Worm (Caenorhabditis elegans): Measurements from ENCODE around the gene prmt-5.

The prmt-5 gene

DNA sequence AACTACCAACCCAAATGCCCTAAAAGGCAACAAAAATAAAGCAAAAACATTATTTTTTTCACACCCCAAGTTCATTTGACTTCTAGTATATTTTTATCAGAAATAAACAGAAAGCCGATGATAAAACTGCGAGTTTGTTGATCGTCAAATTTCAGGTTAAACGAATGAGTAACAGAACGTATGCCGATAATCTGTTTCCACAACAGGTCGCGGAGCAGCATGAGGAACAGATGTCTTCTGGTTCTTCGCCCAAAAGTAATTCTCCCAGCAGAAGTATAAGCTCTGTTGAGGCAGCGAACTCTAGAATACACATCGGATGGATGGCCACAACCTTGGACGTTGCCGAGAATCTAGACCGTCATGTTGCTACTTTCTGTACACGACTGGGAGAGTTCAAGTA is at the start of gene prmt-5 (continued):
- TF ChIP-seq Y75B8A.6 (GFP tag; IDR thresholded peaks at IDR 0.05) (peak; percentile 77), mep-1 (tag; optimal IDR thresholded peaks at IDR 0.05) (peak; percentile 47), snpc-4 (tag; optimal IDR thresholded peaks at IDR 0.05) (no peak)

DNA sequence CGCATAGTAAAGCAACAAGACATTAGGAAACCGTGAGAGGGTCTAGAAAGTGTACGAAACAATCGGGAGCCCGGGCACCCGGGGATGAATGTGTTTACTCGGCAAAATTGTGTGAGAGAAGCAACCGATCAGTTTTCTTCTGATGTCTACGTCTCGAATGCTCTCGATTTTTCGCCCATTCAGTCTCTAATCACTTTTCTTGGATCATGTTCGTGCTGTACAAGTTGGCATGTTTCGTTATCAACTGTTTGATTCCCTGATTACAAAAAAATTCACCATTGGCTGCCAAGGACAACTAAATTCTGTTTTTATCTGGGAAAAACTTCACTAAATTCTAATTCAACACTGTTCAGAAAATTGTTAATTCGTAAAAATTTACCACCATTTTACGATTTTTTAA is 49.8 kb upstream of the prmt-5 start:
- TF ChIP-seq nhr-28 (tag; optimal IDR thresholded peaks at IDR 0.05), result peak; percentile 31
- TF ChIP-seq daf-16 (GFP tag; optimal IDR thresholded peaks at IDR 0.05), result no peak
- peak; percentile 51 for TF ChIP-seq daf-16 (tag; optimal IDR thresholded peaks at IDR 0.05)
- no peak for TF ChIP-seq nhr-102 (tag; optimal IDR thresholded peaks at IDR 0.05)
- TF ChIP-seq nhr-11 (tag; optimal IDR thresholded peaks at IDR 0.05), result no peak
- TF ChIP-seq T26A8.4 (GFP tag; IDR thresholded peaks at IDR 0.05), result no peak
- TF ChIP-seq attf-4 (tag; optimal IDR thresholded peaks at IDR 0.05), result no peak
- TF ChIP-seq dmd-6 (GFP tag; IDR thresholded peaks at IDR 0.05), result peak; percentile 46
- TF ChIP-seq set-16 (GFP tag; IDR thresholded peaks at IDR 0.05), result no peak
- TF ChIP-seq aha-1 (tag), result peak; percentile 22
- TF ChIP-seq unc-62 (GFP tag; optimal IDR thresholded peaks at IDR 0.05 in 1 of 2), result peak in 1 of 2 experiments; percentile 76
- no peak for TF ChIP-seq unc-62 (tag; optimal IDR thresholded peaks at IDR 0.05)
- peak; percentile 9 for TF ChIP-seq pqm-1 (tag; optimal IDR thresholded peaks at IDR 0.05)
- peak; percentile 34 for TF ChIP-seq hlh-11 (tag; optimal IDR thresholded peaks at IDR 0.05)
- no peak for TF ChIP-seq zip-11 (GFP tag; IDR thresholded peaks at IDR 0.05)
- TF ChIP-seq php-3 (GFP tag; IDR thresholded peaks at IDR 0.05), result no peak
- TF ChIP-seq dve-1 (tag; optimal IDR thresholded peaks at IDR 0.05; ENCODE audit: insufficient read depth), result peak; percentile 20

DNA sequence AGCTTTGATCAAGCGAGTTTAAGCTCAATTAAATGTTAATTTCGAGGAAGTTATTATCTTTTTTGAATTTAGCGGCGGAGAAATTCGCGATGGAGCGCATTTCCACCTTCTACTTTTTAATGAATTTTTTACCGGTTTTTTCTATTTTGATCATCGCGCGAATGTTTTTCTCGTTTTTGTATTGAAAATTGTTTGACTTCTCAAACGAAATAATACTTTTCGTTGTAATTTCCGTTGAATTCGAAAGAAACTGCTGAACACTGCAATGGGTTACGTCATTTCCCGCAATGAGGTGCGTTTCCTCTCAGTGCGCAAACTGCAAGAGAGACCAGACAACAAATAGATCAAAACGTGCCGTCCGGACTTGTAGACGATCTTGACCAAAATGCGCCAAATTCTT is 49.1 kb upstream of the prmt-5 start:
- TF ChIP-seq lin-15B (tag; optimal IDR thresholded peaks at IDR 0.05), result no peak
- TF ChIP-seq mxl-2 (GFP tag; conservative IDR thresholded peaks at IDR 0.05), result no peak
- TF ChIP-seq mxl-3 (GFP tag; optimal IDR thresholded peaks at IDR 0.05), result peak; percentile 18
- no peak for TF ChIP-seq nhr-102 (tag; optimal IDR thresholded peaks at IDR 0.05)
- TF ChIP-seq ceh-82 (tag; optimal IDR thresholded peaks at IDR 0.05), result no peak
- TF ChIP-seq daf-12 (tag; optimal IDR thresholded peaks at IDR 0.05), result no peak
- TF ChIP-seq ctbp-1 (GFP tag; IDR thresholded peaks at IDR 0.05), result no peak
- peak; percentile 19 for TF ChIP-seq hlh-11 (tag; optimal IDR thresholded peaks at IDR 0.05)
- TF ChIP-seq hlh-30 (tag; optimal IDR thresholded peaks at IDR 0.05; ENCODE audit: insufficient read depth), result peak; percentile 10
- no peak for TF ChIP-seq nhr-76 (tag; optimal IDR thresholded peaks at IDR 0.05)
- TF ChIP-seq lin-38 (GFP tag; IDR thresholded peaks at IDR 0.05), result peak; percentile 72
- peak in 1 of 2 experiments; percentile 38 for TF ChIP-seq mdl-1 (tag; optimal IDR thresholded peaks at IDR 0.05)
- no peak for TF ChIP-seq D1046.2 (GFP tag; IDR thresholded peaks at IDR 0.05)
- TF ChIP-seq jun-1 (tag; optimal IDR thresholded peaks at IDR 0.05), result no peak
- peak; percentile 1 for TF ChIP-seq dpl-1 (GFP tag; optimal IDR thresholded peaks at IDR 0.05)
- no peak for TF ChIP-seq daf-8 (GFP tag; IDR thresholded peaks at IDR 0.05)

DNA sequence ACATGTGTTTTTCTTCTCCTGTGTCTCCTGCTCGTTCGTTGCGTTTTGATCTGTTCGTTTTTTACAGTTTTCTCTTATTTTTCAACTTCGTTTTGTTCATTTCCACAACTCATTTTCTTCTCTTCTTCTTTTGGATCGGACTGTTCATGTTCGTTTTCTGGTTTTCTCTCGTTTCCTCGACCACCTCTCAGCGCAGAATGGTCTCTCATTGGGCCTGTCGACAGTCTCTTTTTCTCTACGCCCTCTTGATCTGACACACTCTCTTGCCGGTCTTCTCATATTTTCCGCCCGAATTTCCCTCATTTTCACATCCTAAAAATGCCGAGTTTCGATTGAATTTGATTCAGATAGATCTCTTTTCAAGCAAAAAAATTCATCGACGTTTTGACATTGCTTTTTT is 48.7 kb upstream of the prmt-5 start:
- TF ChIP-seq nhr-28 (tag; optimal IDR thresholded peaks at IDR 0.05) (peak; percentile 4), hif-1 (tag; optimal IDR thresholded peaks at IDR 0.05) (no peak), aha-1 (tag) (peak; percentile 5)

DNA sequence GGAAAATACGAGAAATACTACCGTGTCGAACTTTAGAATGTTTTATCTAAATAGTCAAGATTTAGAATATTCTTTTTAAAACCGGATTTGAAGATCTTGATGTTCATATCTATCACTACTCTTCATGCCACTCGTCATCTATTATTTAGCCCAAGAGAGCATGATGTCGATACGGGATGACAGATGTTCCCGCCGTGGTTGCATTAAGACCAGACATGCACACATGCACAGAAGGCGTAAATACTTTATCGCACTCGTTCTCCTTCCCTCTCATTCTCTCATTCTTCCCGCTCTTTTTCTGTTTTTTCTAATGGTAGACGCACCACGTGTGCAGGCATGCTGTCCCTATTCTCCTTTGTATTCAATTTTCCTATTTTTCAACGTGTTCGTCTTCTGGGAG is 47.0 kb upstream of the prmt-5 start:
- TF ChIP-seq mxl-2 (GFP tag; conservative IDR thresholded peaks at IDR 0.05) (no peak), nhr-41 (GFP tag; IDR thresholded peaks at IDR 0.05) (no peak), hmg-1.1 (GFP tag; IDR thresholded peaks at IDR 0.05) (0 out of 2 replicates have a peak, but pooled peaks have one; percentile 20), F49E8.2 (tag; optimal IDR thresholded peaks at IDR 0.05; ENCODE audit: borderline replicate concordance) (no peak), fkh-10 (GFP tag; optimal IDR thresholded peaks at IDR 0.05) (no peak), hlh-30 (tag; optimal IDR thresholded peaks at IDR 0.05; ENCODE audit: insufficient read depth) (peak; percentile 11), mdl-1 (tag; optimal IDR thresholded peaks at IDR 0.05) (peak in 1 of 2 experiments; percentile 5), lin-29 (GFP tag; IDR thresholded peaks at IDR 0.05) (no peak)
